Fruit fly (Drosophila melanogaster): ENCODE measurements around the gene CG8620.

CG8620 gene

DNA sequence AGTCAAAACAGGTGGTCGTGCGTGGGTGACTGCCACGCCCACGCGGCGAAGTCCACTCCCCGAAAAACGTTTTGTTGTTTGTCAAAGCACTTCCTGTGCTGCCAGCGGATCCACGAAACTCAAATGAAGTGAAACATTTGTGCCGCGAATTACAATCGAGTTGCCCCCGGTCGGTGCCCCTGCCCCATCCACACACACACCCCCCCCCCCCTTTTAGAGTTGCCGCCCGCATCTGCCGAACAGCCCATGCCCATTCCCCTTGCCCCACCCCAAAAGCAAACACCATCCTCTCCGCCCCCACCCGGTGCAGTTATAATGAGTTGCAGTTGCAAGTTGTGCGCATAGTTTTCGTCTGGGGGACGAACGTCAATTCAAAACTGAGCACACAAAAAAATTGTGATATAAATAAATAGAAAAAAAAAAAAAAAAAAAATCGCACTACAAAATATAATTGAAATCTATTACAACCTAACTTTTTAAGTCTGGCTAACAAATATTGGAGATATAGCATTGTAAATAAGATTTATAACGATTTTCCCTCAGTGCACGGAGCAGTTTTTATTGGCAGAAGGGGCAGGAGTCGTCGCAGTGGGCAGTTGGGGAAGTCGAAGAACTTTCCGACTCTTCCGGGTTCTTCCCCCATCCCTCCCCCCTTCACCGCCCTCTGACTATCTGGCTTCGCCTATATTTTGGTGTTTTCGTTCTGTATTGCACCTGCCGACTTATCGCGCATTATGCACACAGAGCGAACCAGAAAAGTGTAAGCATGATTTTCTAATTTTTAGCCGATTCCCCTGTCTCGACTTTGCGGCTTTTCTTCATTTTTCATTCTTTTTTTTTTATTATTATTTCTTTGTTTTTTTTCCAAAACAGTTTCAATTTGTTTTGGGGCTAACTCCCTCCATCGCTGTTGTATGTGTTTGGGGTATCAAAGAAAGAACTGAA lies 6.1 kb upstream of the CG8620 start (continued):
- TF ChIP-seq tap (tag; optimal IDR thresholded peaks at IDR 0.05) (peak; percentile 23), B-H2 (GFP tag; optimal IDR thresholded peaks at IDR 0.05) (no peak), CG34422 (GFP tag; IDR thresholded peaks at IDR 0.05) (peak; percentile 69; the same call in 2 of the 3 replicates), nmo (GFP tag; optimal IDR thresholded peaks at IDR 0.05) (peak; percentile 74), Mes4 (GFP tag; optimal IDR thresholded peaks at IDR 0.05) (peak; percentile 32), Six4 (GFP tag; optimal IDR thresholded peaks at IDR 0.05) (peak; percentile 16), nau (GFP tag; optimal IDR thresholded peaks at IDR 0.05) (no peak), az2 (GFP tag; optimal IDR thresholded peaks at IDR 0.05) (peak; percentile 76), zen2 (GFP tag; IDR thresholded peaks at IDR 0.05; ENCODE audit: partially characterized antibody) (no peak), CG17361 (GFP tag; IDR thresholded peaks at IDR 0.05) (peak; percentile 78), CG10366 (GFP tag; IDR thresholded peaks at IDR 0.05) (peak; percentile 38), Sox102F (GFP tag; optimal IDR thresholded peaks at IDR 0.05) (peak; percentile 73), crc (GFP tag; optimal IDR thresholded peaks at IDR 0.05) (peak; percentile 22), Usf (GFP tag; optimal IDR thresholded peaks at IDR 0.05) (no peak), CG4707 (GFP tag; optimal IDR thresholded peaks at IDR 0.05) (no peak), NK7.1 (GFP tag; optimal IDR thresholded peaks at IDR 0.05) (no peak), sim (GFP tag; IDR thresholded peaks at IDR 0.05) (no peak), CkIIα-i1 (GFP tag; IDR thresholded peaks at IDR 0.05) (no peak), Hr78 (GFP tag; optimal IDR thresholded peaks at IDR 0.05) (peak in 1 of 2 experiments; percentile 5), CG12942 (GFP tag; optimal IDR thresholded peaks at IDR 0.05) (peak; percentile 28), dysf (GFP tag; IDR thresholded peaks at IDR 0.05) (peak; percentile 33; the same call in 1 of the 3 replicates), grn (GFP tag; optimal IDR thresholded peaks at IDR 0.05) (no peak), Fer3 (tag; optimal IDR thresholded peaks at IDR 0.05) (no peak), Xbp1 (GFP tag; optimal IDR thresholded peaks at IDR 0.05) (peak; percentile 58), CG11504 (tag; optimal IDR thresholded peaks at IDR 0.05) (peak; percentile 56), lilli (GFP tag; optimal IDR thresholded peaks at IDR 0.05) (peak; percentile 10), CG1233 (GFP tag; optimal IDR thresholded peaks at IDR 0.05) (no peak), dmrt11E (tag; optimal IDR thresholded peaks at IDR 0.05) (peak; percentile 79), CG7839 (tag; optimal IDR thresholded peaks at IDR 0.05) (peak; percentile 64), CG3065 (GFP tag; optimal IDR thresholded peaks at IDR 0.05) (no peak), Scr (GFP tag; IDR thresholded peaks at IDR 0.05; ENCODE audit: partially characterized antibody) (no peak), Mad (GFP tag; optimal IDR thresholded peaks at IDR 0.05) (peak; percentile 23), MBD-R2 (GFP tag; IDR thresholded peaks at IDR 0.05) (no peak), CG15011 (GFP tag; optimal IDR thresholded peaks at IDR 0.05) (no peak), CG9797 (GFP tag; optimal IDR thresholded peaks at IDR 0.05) (no peak), esg (GFP tag; conservative IDR thresholded peaks at IDR 0.05) (peak; percentile 39; the same call in 1 of the 2 replicates), Optix (GFP tag; IDR thresholded peaks at IDR 0.05) (peak; percentile 52; the same call in 1 of the 3 replicates), stwl (tag; optimal IDR thresholded peaks at IDR 0.05) (no peak), CG11696 (GFP tag; IDR thresholded peaks at IDR 0.05) (0 out of 2 replicates have a peak, but pooled peaks have one; percentile 9), CHES-1-like (GFP tag; optimal IDR thresholded peaks at IDR 0.05) (no peak), CG14710 (tag; optimal IDR thresholded peaks at IDR 0.05) (peak; percentile 72), CG3838 (GFP tag; optimal IDR thresholded peaks at IDR 0.05) (no peak), toy (GFP tag; IDR thresholded peaks at IDR 0.05) (no peak), ara (GFP tag; IDR thresholded peaks at IDR 0.05) (peak; percentile 85), Poxn (GFP tag; IDR thresholded peaks at IDR 0.05) (no peak), Bteb2 (GFP tag; optimal IDR thresholded peaks at IDR 0.05) (no peak), CG12744 (GFP tag; optimal IDR thresholded peaks at IDR 0.05) (no peak), CG9932 (GFP tag; IDR thresholded peaks at IDR 0.05) (no peak), Abd-B (GFP tag; optimal IDR thresholded peaks at IDR 0.05) (peak; percentile 38)
